Worm (Caenorhabditis elegans) whole organism, L3 larva: ENCODE data around the gene prp-3.

Source experiments
- ama-1 ChIP-seq: fragments of 150-350 bp; optimal IDR thresholded peaks from 2 replicates; lab custom pipeline; 2018
- fkh-10 ChIP-seq: sonication (generic microtip); optimal IDR thresholded peaks from 2 replicates; lab custom pipeline; 2017; ENCODE audit warnings: missing biosample characterization, missing genetic modification reagents, missing genetic modification characterization
- fos-1 ChIP-seq: fragments of 150-350 bp; optimal IDR thresholded peaks from 2 replicates; lab custom pipeline; 2014; ENCODE audit warnings: missing biosample characterization, missing genetic modification characterization
- nfya-1 ChIP-seq: sonication (generic microtip); optimal IDR thresholded peaks from 2 replicates; lab custom pipeline; 2017; ENCODE audit warnings: missing genetic modification characterization, mild to moderate bottlenecking, missing compliant biosample characterization, antibody characterized with exemption, moderate library complexity; ENCODE audit not compliant: insufficient read depth
- nhr-11 ChIP-seq: fragments of 150-350 bp; optimal IDR thresholded peaks from 2 replicates; lab custom pipeline; 2014; ENCODE audit warnings: missing biosample characterization, missing genetic modification characterization
- nhr-12 ChIP-seq: fragments of 150-350 bp; optimal IDR thresholded peaks from 2 replicates; lab custom pipeline; 2014; ENCODE audit warnings: missing biosample characterization, missing genetic modification characterization
- nhr-43 ChIP-seq: sonication (generic microtip); optimal IDR thresholded peaks from 2 replicates; lab custom pipeline; 2016; ENCODE audit warnings: mild to moderate bottlenecking, missing genetic modification characterization, missing compliant biosample characterization; ENCODE audit not compliant: poor library complexity, severe bottlenecking
- nhr-67 ChIP-seq: fragments of 150-350 bp; optimal IDR thresholded peaks from 2 replicates; lab custom pipeline; 2014; ENCODE audit warnings: missing biosample characterization, missing genetic modification characterization
- pqm-1 ChIP-seq: fragments of 150-350 bp; optimal IDR thresholded peaks from 2 replicates; lab custom pipeline; 2017; ENCODE audit warnings: missing biosample characterization, missing genetic modification characterization, inconsistent platforms
- sea-2 ChIP-seq: fragments of 150-350 bp; sonication (generic microtip); optimal IDR thresholded peaks from 4 replicates; lab custom pipeline; 2014; ENCODE audit warnings: missing biosample characterization, missing genetic modification reagents, missing genetic modification characterization
- snpc-4 ChIP-seq: fragments of 150-350 bp; optimal IDR thresholded peaks from 2 replicates; lab custom pipeline; 2014; ENCODE audit warnings: missing biosample characterization, missing genetic modification characterization
- unc-62 ChIP-seq: fragments of 150-350 bp; sonication (generic microtip); optimal IDR thresholded peaks from 4 replicates; lab custom pipeline; 2014; ENCODE audit warnings: missing biosample characterization, missing genetic modification reagents, missing genetic modification characterization

- TF ChIP-seq fos-1 (tag; lab: Kevin White, UChicago), result no peak
- TF ChIP-seq nhr-67, result no peak
- TF ChIP-seq unc-62 (GFP tag; lab: Kevin White, UChicago), result no peak
- no peak for TF ChIP-seq nfya-1 (tag; lab: Kevin White, UChicago)
- no peak for TF ChIP-seq nhr-11
- TF ChIP-seq nhr-12 (tag; lab: Kevin White, UChicago), result no peak
- no peak for TF ChIP-seq sea-2
- no peak for TF ChIP-seq snpc-4 (tag; lab: Kevin White, UChicago)
- TF ChIP-seq ama-1 (lab: Kevin White, UChicago), result no peak
- no peak for TF ChIP-seq fkh-10
- TF ChIP-seq nhr-43 (tag; lab: Kevin White, UChicago), result no peak
- no peak for TF ChIP-seq pqm-1 (tag; lab: Kevin White, UChicago)
Measured at ce11 chrIII:10427882-10428281, at the start of gene prp-3.
